Fruit fly (Drosophila melanogaster): ENCODE results near the gene yip2.
A peak's percentile ranks its signal among the peaks of the same experiment; 100 is the strongest.

yip2 gene

DNA sequence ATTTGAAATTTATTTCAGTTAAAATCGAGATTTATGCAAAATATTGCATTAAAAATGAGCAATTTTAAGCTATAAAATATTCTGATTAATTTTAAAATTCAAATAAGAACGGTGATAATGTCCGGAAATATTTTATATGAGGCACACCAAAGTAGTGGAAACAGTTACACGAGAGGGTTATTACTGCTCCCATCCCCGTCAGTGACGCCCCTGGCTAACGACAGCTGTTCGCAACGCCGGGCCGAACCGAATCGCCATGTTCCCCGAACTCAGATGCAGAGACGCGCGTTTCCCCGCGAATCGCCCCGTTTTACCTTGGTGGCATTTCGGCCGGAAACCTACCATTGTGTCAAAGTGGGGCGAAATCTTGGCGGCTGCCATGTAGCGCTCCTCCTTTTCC is 3.3 kb upstream of the yip2 start (continued):
- TF ChIP-seq kni (GFP tag; optimal IDR thresholded peaks at IDR 0.05) (no peak), CG15269 (tag; optimal IDR thresholded peaks at IDR 0.05) (no peak), CG10543 (GFP tag; optimal IDR thresholded peaks at IDR 0.05) (no peak), Max (GFP tag; optimal IDR thresholded peaks at IDR 0.05) (no peak), bcd (GFP tag; optimal IDR thresholded peaks at IDR 0.05) (no peak), CG18619 (GFP tag; optimal IDR thresholded peaks at IDR 0.05) (peak; percentile 31), tll (GFP tag; optimal IDR thresholded peaks at IDR 0.05) (no peak), pnt (GFP tag; optimal IDR thresholded peaks at IDR 0.05) (no peak), croc (GFP tag; conservative IDR thresholded peaks at IDR 0.05) (no peak), gfzf (GFP tag; optimal IDR thresholded peaks at IDR 0.05) (no peak), ac (GFP tag; optimal IDR thresholded peaks at IDR 0.05) (no peak), CG7357 (GFP tag; IDR thresholded peaks at IDR 0.05) (no peak), Bdp1 (GFP tag; optimal IDR thresholded peaks at IDR 0.05) (no peak), Abd-B (GFP tag; optimal IDR thresholded peaks at IDR 0.05) (no peak), Camta (GFP tag; optimal IDR thresholded peaks at IDR 0.05) (peak; percentile 46), mam (GFP tag; optimal IDR thresholded peaks at IDR 0.05) (peak; percentile 38), ken (GFP tag; IDR thresholded peaks at IDR 0.05) (peak; percentile 26; the same call in 1 of the 3 replicates), sens-2 (GFP tag; IDR thresholded peaks at IDR 0.05) (no peak), slou (GFP tag; optimal IDR thresholded peaks at IDR 0.05) (no peak), az2 (GFP tag; optimal IDR thresholded peaks at IDR 0.05) (no peak), CG9797 (GFP tag; optimal IDR thresholded peaks at IDR 0.05) (no peak), Usf (GFP tag; optimal IDR thresholded peaks at IDR 0.05) (no peak), shn (GFP tag; optimal IDR thresholded peaks at IDR 0.05) (no peak), dati (GFP tag; IDR thresholded peaks at IDR 0.05) (no peak), esg (GFP tag; conservative IDR thresholded peaks at IDR 0.05) (no peak), dysf (GFP tag; IDR thresholded peaks at IDR 0.05) (peak; percentile 13; the same call in 1 of the 3 replicates), odd (GFP tag; optimal IDR thresholded peaks at IDR 0.05) (no peak), al (GFP tag; IDR thresholded peaks at IDR 0.05) (0 out of 2 replicates have a peak, but pooled peaks have one; percentile 8), hkb (optimal IDR thresholded peaks at IDR 0.05) (no peak), hkb (GFP tag; IDR thresholded peaks at IDR 0.05) (peak; percentile 69), NC2β (GFP tag; optimal IDR thresholded peaks at IDR 0.05) (no peak), E2f1 (GFP tag; IDR thresholded peaks at IDR 0.05) (no peak), tx (GFP tag; optimal IDR thresholded peaks at IDR 0.05) (no peak), Hr39 (optimal IDR thresholded peaks at IDR 0.05) (no peak)

DNA sequence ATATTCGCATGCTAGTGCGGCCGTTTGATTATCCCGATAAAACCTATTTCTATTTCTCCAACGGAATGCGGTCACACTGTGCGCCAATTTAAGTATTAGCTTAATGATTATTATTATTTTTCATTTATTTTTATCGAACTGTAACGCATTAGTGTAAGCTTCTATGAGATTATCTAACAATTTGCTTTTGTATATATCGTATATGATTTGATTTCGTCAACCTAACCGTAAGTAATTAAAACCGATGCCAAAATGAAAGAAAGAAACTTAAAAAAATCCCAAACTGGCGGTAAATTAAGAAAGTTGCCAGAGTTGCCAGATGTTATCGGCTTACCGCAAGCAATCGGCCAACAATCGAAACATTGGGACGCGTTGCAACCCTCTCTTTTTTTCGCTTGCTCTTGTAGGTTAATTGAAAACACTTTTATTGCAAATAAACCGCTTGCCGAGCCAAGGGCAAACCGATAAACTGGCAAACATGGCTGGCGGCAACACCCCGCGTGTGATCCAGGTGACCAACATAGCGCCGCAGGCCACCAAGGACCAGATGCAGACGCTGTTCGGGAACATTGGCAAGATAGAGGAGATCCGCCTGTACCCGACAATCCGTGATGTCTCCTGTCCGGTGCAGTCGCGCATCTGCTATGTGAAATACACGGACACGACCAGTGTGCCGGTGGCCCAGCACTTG is 2.3 kb upstream of the yip2 start, which contains the start of the genes Etl1 and Srp54:
TSS of gene Etl1 (minus strand) at position 39 of the 691 bp plus-strand sequence.
TSS of gene Srp54 (plus strand) at position 342 of the 691 bp plus-strand sequence.
- TF ChIP-seq CG30020 (tag; optimal IDR thresholded peaks at IDR 0.05): peak; percentile 56
- peak; percentile 63 for TF ChIP-seq CG10267 (tag; optimal IDR thresholded peaks at IDR 0.05)
- TF ChIP-seq CG7271 (tag; optimal IDR thresholded peaks at IDR 0.05): no peak
- no peak for TF ChIP-seq yki (optimal IDR thresholded peaks at IDR 0.05)
- peak; percentile 56 for TF ChIP-seq Dref (GFP tag; IDR thresholded peaks at IDR 0.05)
- TF ChIP-seq CG12391 (tag; optimal IDR thresholded peaks at IDR 0.05): peak; percentile 22
- TF ChIP-seq seq (GFP tag; IDR thresholded peaks at IDR 0.05): no peak
- peak; percentile 66 for TF ChIP-seq Med (GFP tag)
- TF ChIP-seq CG6791 (GFP tag; IDR thresholded peaks at IDR 0.05; ENCODE audit: partially characterized antibody): no peak
- TF ChIP-seq pb (GFP tag; optimal IDR thresholded peaks at IDR 0.05): no peak
- no peak for TF ChIP-seq CG1602 (GFP tag; optimal IDR thresholded peaks at IDR 0.05)
- TF ChIP-seq lov (optimal IDR thresholded peaks at IDR 0.05): no peak
- no peak for TF ChIP-seq lov (GFP tag; IDR thresholded peaks at IDR 0.05)
- peak in 1 of 2 experiments; percentile 37 for TF ChIP-seq Pdp1 (GFP tag; optimal IDR thresholded peaks at IDR 0.05)
- TF ChIP-seq CG4424 (GFP tag; optimal IDR thresholded peaks at IDR 0.05): peak; percentile 2
- TF ChIP-seq CoRest (tag; optimal IDR thresholded peaks at IDR 0.05): peak; percentile 44
- TF ChIP-seq YL-1 (GFP tag; optimal IDR thresholded peaks at IDR 0.05): peak; percentile 52
- no peak for TF ChIP-seq D19B (GFP tag; optimal IDR thresholded peaks at IDR 0.05)
- 0 out of 2 replicates have a peak, but pooled peaks have one; percentile 20 for TF ChIP-seq CG31441 (GFP tag; IDR thresholded peaks at IDR 0.05)
- TF ChIP-seq CG12769 (tag; optimal IDR thresholded peaks at IDR 0.05): no peak

Measured in whole organism, embryonic.